Worm (Caenorhabditis elegans): ENCODE measurements around the gene F07F6.7.

Gene F07F6.7

ce11 chrII:5458683-5459410 lies 35.2 kb upstream of the F07F6.7 start:
- TF ChIP-seq madf-5 (GFP tag; IDR thresholded peaks at IDR 0.05) (no peak), mxl-3 (GFP tag; optimal IDR thresholded peaks at IDR 0.05) (peak; percentile 25), aha-1 (tag) (no peak), ama-1 (optimal IDR thresholded peaks at IDR 0.05) (no peak), nhr-77 (tag; optimal IDR thresholded peaks at IDR 0.05) (no peak), mxl-2 (GFP tag; conservative IDR thresholded peaks at IDR 0.05) (no peak), spr-1 (tag; optimal IDR thresholded peaks at IDR 0.05) (no peak), nhr-237 (tag; optimal IDR thresholded peaks at IDR 0.05) (no peak), lir-3 (tag; optimal IDR thresholded peaks at IDR 0.05) (no peak), nhr-25 (tag; optimal IDR thresholded peaks at IDR 0.05; ENCODE audit: borderline replicate concordance, insufficient read depth) (no peak), unc-62 (GFP tag; optimal IDR thresholded peaks at IDR 0.05 in 1 of 2) (no peak), unc-62 (tag; optimal IDR thresholded peaks at IDR 0.05) (no peak), nhr-48 (tag; optimal IDR thresholded peaks at IDR 0.05) (no peak), nhr-28 (tag; optimal IDR thresholded peaks at IDR 0.05) (peak; percentile 27), hlh-30 (tag; optimal IDR thresholded peaks at IDR 0.05; ENCODE audit: insufficient read depth) (no peak)

- peak; percentile 18 for TF ChIP-seq unc-130 (GFP tag; optimal IDR thresholded peaks at IDR 0.05)
- TF ChIP-seq unc-62 (GFP tag; optimal IDR thresholded peaks at IDR 0.05 in 1 of 2) = peak in 1 of 2 experiments; percentile 91
- TF ChIP-seq unc-62 (tag; optimal IDR thresholded peaks at IDR 0.05) = no peak
- no peak for TF ChIP-seq Y48G9A.11 (GFP tag; IDR thresholded peaks at IDR 0.05)
Observed at ce11 chrII:5455650-5456355, 32.1 kb upstream of the F07F6.7 start, which contains the start of gene daz-1. Gene daz-1, plus strand, starts transcription at chrII:5456305.

ce11 chrII:5453547-5453946 lies 29.9 kb upstream of the F07F6.7 start, which contains the start of gene dhs-5:
Gene dhs-5, plus strand, starts transcription at chrII:5453847.
- TF ChIP-seq Y75B8A.6 (GFP tag; IDR thresholded peaks at IDR 0.05) = no peak
- TF ChIP-seq daf-8 (GFP tag; IDR thresholded peaks at IDR 0.05) = no peak
- TF ChIP-seq zip-11 (GFP tag; IDR thresholded peaks at IDR 0.05) = no peak
- TF ChIP-seq skn-1 (tag; optimal IDR thresholded peaks at IDR 0.05) = no peak
- no peak for TF ChIP-seq unc-39 (tag; optimal IDR thresholded peaks at IDR 0.05)
- TF ChIP-seq lir-3 (tag; optimal IDR thresholded peaks at IDR 0.05) = no peak

DNA sequence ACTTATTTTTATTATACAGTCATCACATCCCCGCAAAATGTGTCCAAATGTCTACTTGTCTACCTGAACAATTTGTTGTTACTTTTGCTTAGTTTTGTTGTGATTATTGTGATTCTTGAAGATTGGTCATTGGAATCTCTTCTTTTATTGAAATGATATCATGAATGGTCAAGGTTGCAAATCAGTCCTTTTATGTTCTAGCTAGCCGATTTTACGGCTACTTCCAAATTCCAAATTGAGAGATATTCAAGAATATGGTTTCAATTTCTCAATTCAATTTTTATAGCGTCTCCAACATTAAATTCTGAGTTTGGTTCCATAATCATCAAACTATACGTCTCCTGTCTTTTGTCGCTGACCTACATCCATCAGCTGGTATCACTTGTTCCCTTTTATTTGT lies 27.6 kb upstream of the F07F6.7 start:
- TF ChIP-seq aha-1 (tag) (peak; percentile 82), ctbp-1 (GFP tag; IDR thresholded peaks at IDR 0.05) (no peak)

DNA sequence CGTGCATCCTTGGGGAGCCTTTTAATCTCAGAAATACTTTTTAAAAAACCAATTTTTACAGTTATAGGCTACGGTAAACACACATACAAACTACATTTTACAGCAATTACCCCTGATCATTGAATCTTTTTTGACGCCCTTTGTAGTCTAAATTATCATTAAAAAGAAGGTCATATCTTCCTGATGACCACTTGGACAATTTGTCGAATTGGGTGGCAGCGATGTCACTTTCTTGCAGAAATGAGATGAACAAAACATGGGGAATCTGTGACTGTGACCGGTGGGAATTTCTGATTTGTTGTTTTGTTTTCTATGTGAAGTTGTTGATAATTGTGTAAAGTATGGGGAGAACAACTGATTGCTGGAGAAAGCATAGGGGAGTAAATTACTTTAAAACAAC lies 26.0 kb upstream of the F07F6.7 start:
- no peak for TF ChIP-seq saeg-2 (GFP tag; IDR thresholded peaks at IDR 0.05)
- TF ChIP-seq nhr-28 (tag; optimal IDR thresholded peaks at IDR 0.05) = peak; percentile 79
- peak in 1 of 2 experiments; percentile 82 for TF ChIP-seq unc-62 (GFP tag; optimal IDR thresholded peaks at IDR 0.05 in 1 of 2)
- TF ChIP-seq unc-62 (tag; optimal IDR thresholded peaks at IDR 0.05) = no peak

- TF ChIP-seq mxl-3 (GFP tag; optimal IDR thresholded peaks at IDR 0.05) (peak; percentile 52), daf-16 (GFP tag; optimal IDR thresholded peaks at IDR 0.05) (peak in 1 of 2 experiments; percentile 87), daf-16 (tag; optimal IDR thresholded peaks at IDR 0.05) (no peak), zfp-2 (tag; optimal IDR thresholded peaks at IDR 0.05) (no peak)
Observed at ce11 chrII:5449219-5449618, 25.6 kb upstream of the F07F6.7 start.

- TF ChIP-seq egl-27 (tag; optimal IDR thresholded peaks at IDR 0.05) (no peak), D1046.2 (GFP tag; IDR thresholded peaks at IDR 0.05) (no peak), dmd-8 (GFP tag; IDR thresholded peaks at IDR 0.05) (no peak), dpl-1 (GFP tag; optimal IDR thresholded peaks at IDR 0.05) (no peak), snpc-4 (tag; optimal IDR thresholded peaks at IDR 0.05) (no peak), ZK546.5 (tag; optimal IDR thresholded peaks at IDR 0.05) (no peak), vab-7 (GFP tag; IDR thresholded peaks at IDR 0.05) (no peak), R02D3.7 (tag; optimal IDR thresholded peaks at IDR 0.05) (no peak), ctbp-1 (GFP tag; IDR thresholded peaks at IDR 0.05) (no peak), tra-1 (GFP tag; IDR thresholded peaks at IDR 0.05) (no peak), F37D6.2 (tag; optimal IDR thresholded peaks at IDR 0.05) (no peak), daf-8 (GFP tag; IDR thresholded peaks at IDR 0.05) (no peak), lin-15B (tag; optimal IDR thresholded peaks at IDR 0.05) (no peak), mdl-1 (tag; optimal IDR thresholded peaks at IDR 0.05) (no peak)
Observed at ce11 chrII:5447381-5447780, 23.7 kb upstream of the F07F6.7 start, which contains the start of gene cex-1. Gene cex-1, plus strand, starts transcription at chrII:5447681.

Data from whole organism, L4 larva.